Worm (Caenorhabditis elegans): ENCODE results near the gene srt-43.

The srt-43 gene

DNA sequence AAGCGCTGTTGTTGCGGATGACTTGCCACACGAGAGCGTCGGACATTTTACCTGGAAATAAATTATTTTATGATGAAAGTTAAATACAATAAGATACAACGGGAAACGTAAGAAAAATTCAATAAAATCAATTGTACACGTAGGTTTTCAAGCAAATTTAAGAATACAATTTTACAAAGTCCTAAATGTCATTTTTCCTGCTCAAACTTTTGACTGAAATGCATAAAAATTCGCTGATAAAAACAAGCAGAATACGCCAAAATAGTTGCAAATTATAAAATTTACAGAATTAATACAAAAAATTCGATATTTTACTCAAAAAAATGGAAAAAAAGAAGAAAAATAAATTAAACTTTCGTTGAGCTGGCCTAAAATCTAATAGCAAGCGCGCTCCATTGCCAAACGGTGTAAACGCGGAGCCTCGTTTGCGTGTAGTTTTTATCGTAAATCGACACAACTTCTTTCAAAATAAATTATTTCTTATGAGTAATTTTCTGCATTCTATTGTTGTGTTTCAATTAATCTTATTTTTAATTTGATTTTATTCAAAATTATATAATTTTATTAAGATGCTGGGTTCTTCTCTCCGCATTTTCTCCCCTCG is 40.9 kb upstream of the srt-43 start, which contains the start of the genes rpl-28 and mrpl-49 (continued):
- peak; percentile 80 for TF ChIP-seq sma-3 (GFP tag; optimal IDR thresholded peaks at IDR 0.05)
- TF ChIP-seq zag-1 (tag; optimal IDR thresholded peaks at IDR 0.05): peak; percentile 36
- peak; percentile 85 for TF ChIP-seq sma-9 (GFP tag; optimal IDR thresholded peaks at IDR 0.05)
- no peak for TF ChIP-seq sma-9 (tag; optimal IDR thresholded peaks at IDR 0.05)
- TF ChIP-seq elt-1 (tag; optimal IDR thresholded peaks at IDR 0.05): no peak

DNA sequence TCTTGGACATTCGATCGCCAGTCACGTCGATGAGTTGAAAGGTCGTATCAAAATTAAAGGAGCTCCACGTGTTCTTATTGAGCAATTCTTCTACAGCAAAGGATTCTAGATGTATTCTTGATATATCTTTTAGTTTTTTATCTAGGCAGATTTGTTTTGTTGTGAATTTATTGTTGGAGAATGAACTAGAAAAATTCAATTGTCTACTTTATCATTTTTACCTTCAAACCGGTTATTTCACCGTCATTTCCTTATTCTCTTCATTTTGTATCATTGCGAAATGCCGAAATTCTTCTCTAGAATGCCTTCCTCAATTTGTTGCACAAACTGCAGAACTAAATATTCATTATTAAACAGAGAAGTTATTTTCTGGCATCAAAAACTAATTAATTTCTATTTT is 39.8 kb upstream of the srt-43 start, which contains the start of gene R11D1.10:
Gene R11D1.10, plus strand, starts transcription at position 301 of the 400 bp plus-strand sequence.
- TF ChIP-seq aly-2 (tag; optimal IDR thresholded peaks at IDR 0.05) (no peak), sma-9 (GFP tag; optimal IDR thresholded peaks at IDR 0.05) (no peak), sma-9 (tag; optimal IDR thresholded peaks at IDR 0.05) (no peak), nhr-12 (tag; optimal IDR thresholded peaks at IDR 0.05) (no peak), sem-4 (tag; optimal IDR thresholded peaks at IDR 0.05) (no peak), alr-1 (tag; optimal IDR thresholded peaks at IDR 0.05) (no peak), R02D3.7 (tag; optimal IDR thresholded peaks at IDR 0.05) (no peak), crh-2 (tag; optimal IDR thresholded peaks at IDR 0.05) (no peak), unc-55 (GFP tag; optimal IDR thresholded peaks at IDR 0.05) (no peak), nhr-129 (tag; optimal IDR thresholded peaks at IDR 0.05) (no peak), blmp-1 (tag; optimal IDR thresholded peaks at IDR 0.05; ENCODE audit: insufficient read depth) (no peak)

DNA sequence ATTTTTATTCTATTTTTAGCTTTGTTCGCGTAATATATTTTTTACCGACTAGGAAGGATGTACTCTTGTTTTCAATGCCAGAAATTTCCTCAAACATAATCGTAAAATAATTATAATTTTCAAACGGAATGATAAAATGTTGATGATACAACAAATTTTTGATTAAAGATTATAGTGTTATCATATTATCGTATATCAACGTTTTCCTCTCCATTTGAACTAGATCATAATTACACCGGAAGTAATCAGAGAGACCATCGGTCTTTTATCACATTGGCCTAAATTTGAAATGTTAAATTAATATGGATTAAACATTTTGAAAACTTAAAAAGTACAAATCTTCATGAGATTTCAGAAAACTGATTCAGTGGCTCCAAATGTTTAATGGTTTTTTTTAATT is 36.3 kb upstream of the srt-43 start:
- TF ChIP-seq fos-1 (tag; optimal IDR thresholded peaks at IDR 0.05): peak; percentile 62
- peak; percentile 18 for TF ChIP-seq crh-2 (tag; optimal IDR thresholded peaks at IDR 0.05)
- TF ChIP-seq sma-9 (GFP tag; optimal IDR thresholded peaks at IDR 0.05): peak; percentile 46
- no peak for TF ChIP-seq sma-9 (tag; optimal IDR thresholded peaks at IDR 0.05)
- no peak for TF ChIP-seq dmd-4 (tag; optimal IDR thresholded peaks at IDR 0.05)
- TF ChIP-seq nhr-237 (tag; optimal IDR thresholded peaks at IDR 0.05): no peak
- TF ChIP-seq nhr-6 (tag; optimal IDR thresholded peaks at IDR 0.05): no peak

DNA sequence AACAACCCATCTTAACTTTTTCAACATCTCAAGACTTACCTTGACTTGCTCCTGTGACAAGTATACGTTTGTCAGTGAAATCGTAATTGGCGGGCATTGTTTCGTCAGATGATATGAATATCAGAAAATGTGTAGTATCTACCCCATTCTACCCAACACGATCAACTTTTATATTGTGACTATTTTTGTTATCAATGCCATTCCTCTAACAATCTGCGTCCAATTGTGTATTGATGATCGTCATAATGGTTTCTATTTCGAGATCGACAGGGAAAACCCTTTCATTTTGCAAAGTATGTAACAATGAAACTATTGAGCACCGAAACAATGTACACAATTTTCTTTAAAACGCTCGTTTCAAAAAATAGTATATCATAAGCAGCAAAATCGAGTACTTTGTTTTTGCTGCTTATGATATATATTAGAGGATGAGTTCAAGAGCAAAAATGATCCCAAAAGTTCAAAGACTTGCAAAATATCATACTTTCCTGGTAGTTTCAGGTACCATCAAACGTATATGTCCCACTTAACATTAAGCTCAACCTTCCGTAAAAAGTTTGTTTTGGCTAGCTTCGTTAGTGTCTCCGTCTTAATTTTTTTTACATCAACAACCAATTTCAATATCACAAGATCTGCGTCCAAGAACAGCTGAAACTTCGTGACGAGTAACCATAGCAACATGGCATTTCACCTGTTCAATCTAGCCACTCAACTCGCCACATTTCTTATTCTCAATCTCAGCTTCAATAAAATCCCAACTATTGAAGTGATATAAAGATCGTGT is 35.4 kb upstream of the srt-43 start, which contains the start of the genes dhs-21 and xbx-9:
Gene dhs-21, minus strand, starts transcription at position 181 of the 784 bp plus-strand sequence.
Gene xbx-9, plus strand, starts transcription at position 734 of the 784 bp plus-strand sequence.
- TF ChIP-seq peb-1 (tag; optimal IDR thresholded peaks at IDR 0.05): no peak
- TF ChIP-seq dmd-4 (tag; optimal IDR thresholded peaks at IDR 0.05): no peak
- no peak for TF ChIP-seq nhr-12 (tag; optimal IDR thresholded peaks at IDR 0.05)
- no peak for TF ChIP-seq alr-1 (tag; optimal IDR thresholded peaks at IDR 0.05)
- no peak for TF ChIP-seq snpc-4 (tag; optimal IDR thresholded peaks at IDR 0.05)
- no peak for TF ChIP-seq nhr-237 (tag; optimal IDR thresholded peaks at IDR 0.05)
- peak; percentile 11 for TF ChIP-seq sma-3 (GFP tag; optimal IDR thresholded peaks at IDR 0.05)
- no peak for TF ChIP-seq nhr-23 (tag; optimal IDR thresholded peaks at IDR 0.05)
- TF ChIP-seq unc-62 (GFP tag; optimal IDR thresholded peaks at IDR 0.05): no peak
- TF ChIP-seq unc-55 (GFP tag; optimal IDR thresholded peaks at IDR 0.05): no peak
- TF ChIP-seq unc-39 (tag; optimal IDR thresholded peaks at IDR 0.05): no peak
- peak; percentile 59 for TF ChIP-seq fos-1 (tag; optimal IDR thresholded peaks at IDR 0.05)
- TF ChIP-seq elt-1 (tag; optimal IDR thresholded peaks at IDR 0.05): no peak
- TF ChIP-seq blmp-1 (tag; optimal IDR thresholded peaks at IDR 0.05; ENCODE audit: insufficient read depth): no peak
- TF ChIP-seq lin-13 (GFP tag; optimal IDR thresholded peaks at IDR 0.05): no peak
- no peak for TF ChIP-seq nhr-6 (tag; optimal IDR thresholded peaks at IDR 0.05)
- no peak for TF ChIP-seq C34F6.9 (tag; optimal IDR thresholded peaks at IDR 0.05)
- TF ChIP-seq nhr-25 (tag; optimal IDR thresholded peaks at IDR 0.05): no peak
- no peak for TF ChIP-seq ama-1 (optimal IDR thresholded peaks at IDR 0.05)
- no peak for TF ChIP-seq Y55F3AM.14 (GFP tag; optimal IDR thresholded peaks at IDR 0.05)
- no peak for TF ChIP-seq aly-2 (tag; optimal IDR thresholded peaks at IDR 0.05)
- no peak for TF ChIP-seq gmeb-1 (tag; optimal IDR thresholded peaks at IDR 0.05)
- TF ChIP-seq ztf-4 (tag; optimal IDR thresholded peaks at IDR 0.05): no peak
- TF ChIP-seq mab-5 (tag; optimal IDR thresholded peaks at IDR 0.05): no peak
- TF ChIP-seq zag-1 (tag; optimal IDR thresholded peaks at IDR 0.05): no peak
- no peak for TF ChIP-seq egl-27 (tag; optimal IDR thresholded peaks at IDR 0.05)
- peak; percentile 87 for TF ChIP-seq nhr-129 (tag; optimal IDR thresholded peaks at IDR 0.05)
- TF ChIP-seq sma-9 (GFP tag; optimal IDR thresholded peaks at IDR 0.05): peak; percentile 50
- no peak for TF ChIP-seq sma-9 (tag; optimal IDR thresholded peaks at IDR 0.05)
- no peak for TF ChIP-seq R02D3.7 (tag; optimal IDR thresholded peaks at IDR 0.05)
- no peak for TF ChIP-seq ceh-16 (tag; optimal IDR thresholded peaks at IDR 0.05)
- TF ChIP-seq nhr-77 (tag; optimal IDR thresholded peaks at IDR 0.05): no peak
- no peak for TF ChIP-seq lin-39 (tag; optimal IDR thresholded peaks at IDR 0.05)
- no peak for TF ChIP-seq nhr-10 (tag; optimal IDR thresholded peaks at IDR 0.05)

Measured in whole organism, L2 larva.